Worm (Caenorhabditis elegans) whole organism, late embryonic: Measurements from ENCODE around the gene sre-7.

Experiments used
- ceh-14 ChIP-seq: sonication (generic microtip); optimal IDR thresholded peaks from 2 replicates; lab custom pipeline; 2016; ENCODE audit warnings: missing genotype, missing genetic modification characterization, missing compliant biosample characterization
- ceh-18 ChIP-seq: sonication (generic microtip); optimal IDR thresholded peaks from 2 replicates; lab custom pipeline; 2016; ENCODE audit warnings: missing genetic modification characterization, missing compliant biosample characterization
- elt-2 ChIP-seq: sonication (generic microtip); optimal IDR thresholded peaks from 2 replicates; lab custom pipeline; 2016; ENCODE audit warnings: missing genetic modification reagents, missing genetic modification characterization, missing compliant biosample characterization
- hlh-30 ChIP-seq: sonication (generic microtip); optimal IDR thresholded peaks from 2 replicates; lab custom pipeline; 2017; ENCODE audit warnings: antibody characterized with exemption, missing genetic modification characterization, missing compliant biosample characterization; ENCODE audit not compliant: insufficient read depth
- nhr-11 ChIP-seq: fragments of 150-350 bp; optimal IDR thresholded peaks from 2 replicates; lab custom pipeline; 2014; ENCODE audit warnings: missing biosample characterization, missing genetic modification characterization
- odd-2 ChIP-seq: sonication (generic microtip); optimal IDR thresholded peaks from 2 replicates; lab custom pipeline; 2017; ENCODE audit warnings: antibody characterized with exemption, mild to moderate bottlenecking, missing genetic modification characterization, missing compliant biosample characterization
- pha-4 ChIP-seq: fragments of 150-350 bp; optimal IDR thresholded peaks from 2 replicates; lab custom pipeline; 2018; ENCODE audit warnings: missing biosample characterization, missing genetic modification reagents, missing genetic modification characterization
- pqm-1 ChIP-seq: sonication (generic microtip); optimal IDR thresholded peaks from 2 replicates; lab custom pipeline; 2016; ENCODE audit warnings: missing genetic modification characterization, missing compliant biosample characterization
- pros-1 ChIP-seq: fragments of 150-350 bp; optimal IDR thresholded peaks from 2 replicates; lab custom pipeline; 2014; ENCODE audit warnings: missing biosample characterization, missing genetic modification reagents, missing genetic modification characterization
- syd-9 ChIP-seq: sonication (generic microtip); optimal IDR thresholded peaks from 2 replicates; lab custom pipeline; 2016; ENCODE audit warnings: mild to moderate bottlenecking, missing genetic modification characterization, moderate library complexity, missing compliant biosample characterization
- tbx-2 ChIP-seq: sonication (generic microtip); optimal IDR thresholded peaks from 2 replicates; lab custom pipeline; 2016; ENCODE audit warnings: missing genetic modification characterization, missing compliant biosample characterization
- unc-42 ChIP-seq: sonication (generic microtip); optimal IDR thresholded peaks from 2 replicates; lab custom pipeline; 2016; ENCODE audit warnings: missing genotype, missing genetic modification characterization, missing compliant biosample characterization

DNA sequence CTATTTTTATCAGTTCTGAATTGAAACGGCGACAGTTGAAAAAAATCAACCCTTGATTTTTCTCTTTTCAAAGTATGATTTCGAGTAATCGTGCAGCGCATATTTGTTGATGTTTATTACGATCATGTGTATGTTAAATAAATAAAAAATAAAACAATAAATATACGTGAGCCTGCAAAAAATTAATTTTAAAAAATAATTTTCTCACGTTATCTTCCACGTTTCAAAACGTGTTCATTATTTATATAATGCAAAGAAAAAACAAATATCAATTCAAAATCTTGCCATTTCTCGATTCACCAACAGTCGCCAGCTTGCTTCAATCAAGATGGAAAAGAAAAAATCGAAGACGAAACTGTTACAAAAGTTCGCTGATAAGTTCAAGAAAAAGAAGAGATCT is 39.2 kb downstream of the sre-7 start, which contains the start of gene F40G12.10:
- no peak for TF ChIP-seq ceh-18 (tag; lab: Kevin White, UChicago)
- no peak for TF ChIP-seq ceh-14
- TF ChIP-seq nhr-11 (tag; lab: Kevin White, UChicago): no peak
- no peak for TF ChIP-seq hlh-30
- no peak for TF ChIP-seq odd-2
- no peak for TF ChIP-seq syd-9 (tag; lab: Kevin White, UChicago)
- TF ChIP-seq pros-1 (tag; lab: Kevin White, UChicago): no peak
- TF ChIP-seq unc-42 (tag; lab: Kevin White, UChicago): no peak
- no peak for TF ChIP-seq pqm-1 (tag; lab: Kevin White, UChicago)
- no peak for TF ChIP-seq tbx-2 (tag; lab: Kevin White, UChicago)
- TF ChIP-seq elt-2 (tag; lab: Kevin White, UChicago): no peak
- TF ChIP-seq pha-4 (tag; lab: Kevin White, UChicago): no peak
